Worm (Caenorhabditis elegans) whole organism, L1 larva: ENCODE results near the gene fipr-13.

Experiments used
- aly-2 ChIP-seq: fragments of 150-350 bp; optimal IDR thresholded peaks from 2 replicates; lab custom pipeline; 2014; ENCODE audit warnings: missing biosample characterization, missing genetic modification characterization
- ama-1 ChIP-seq: fragments of 150-350 bp; optimal IDR thresholded peaks from 2 replicates; lab custom pipeline; 2014
- ceh-88 ChIP-seq: fragments of 200-800 bp; sonication (Bioruptor generic); IDR thresholded peaks from 2 replicates; pipeline ENCODE4 v1.3.6; 2022; ENCODE audit warnings: missing genetic modification characterization, missing compliant biosample characterization
- elt-2 ChIP-seq: sonication (generic microtip); optimal IDR thresholded peaks from 2 replicates; lab custom pipeline; 2016; ENCODE audit warnings: missing genetic modification characterization, mild to moderate bottlenecking, inconsistent platforms, missing compliant biosample characterization, missing genetic modification reagents
- elt-3 ChIP-seq, 6 experiments: fragments of 150-350 bp in 1 of 6; sonication (generic microtip); optimal IDR thresholded peaks; 2 replicates each; lab custom pipeline; 2017 to 2018; ENCODE audit warnings: missing biosample characterization in 6 of 6, missing genetic modification characterization in 6 of 6, inconsistent platforms in 1 of 6
- lin-13 ChIP-seq: fragments of 150-350 bp; optimal IDR thresholded peaks from 2 replicates; lab custom pipeline; 2014; ENCODE audit warnings: missing biosample characterization, missing genetic modification reagents, missing genetic modification characterization
- lin-39 ChIP-seq: fragments of 150-350 bp; optimal IDR thresholded peaks from 2 replicates; lab custom pipeline; 2014; ENCODE audit warnings: missing biosample characterization, missing genetic modification reagents, missing genetic modification characterization
- nhr-90 ChIP-seq: sonication (generic microtip); optimal IDR thresholded peaks from 2 replicates; lab custom pipeline; 2016; ENCODE audit warnings: mild to moderate bottlenecking, missing genetic modification characterization, missing compliant biosample characterization; ENCODE audit not compliant: poor library complexity
- sptf-1 ChIP-seq: fragments of 150-350 bp; optimal IDR thresholded peaks from 2 replicates; lab custom pipeline; 2014; ENCODE audit warnings: missing biosample characterization, missing genetic modification characterization
- swsn-7 ChIP-seq: sonication (generic microtip); optimal IDR thresholded peaks from 2 replicates; lab custom pipeline; 2016; ENCODE audit warnings: missing genetic modification characterization, missing compliant biosample characterization
- tbx-2 ChIP-seq: sonication (generic microtip); optimal IDR thresholded peaks from 2 replicates; lab custom pipeline; 2016; ENCODE audit warnings: missing genetic modification characterization, missing compliant biosample characterization
- unc-62 ChIP-seq: fragments of 150-350 bp; optimal IDR thresholded peaks from 2 replicates; lab custom pipeline; 2014; ENCODE audit warnings: missing biosample characterization, missing genetic modification reagents, missing genetic modification characterization
- zag-1 ChIP-seq: fragments of 150-350 bp; optimal IDR thresholded peaks from 2 replicates; lab custom pipeline; 2014; ENCODE audit warnings: missing biosample characterization, missing genetic modification characterization
- ztf-11 ChIP-seq, 2 experiments: sonication (generic microtip); optimal IDR thresholded peaks; 2 replicates each; lab custom pipeline; 2016 to 2017; ENCODE audit warnings: missing genetic modification characterization in 2 of 2, missing biosample characterization in 1 of 2, missing compliant biosample characterization in 1 of 2

DNA sequence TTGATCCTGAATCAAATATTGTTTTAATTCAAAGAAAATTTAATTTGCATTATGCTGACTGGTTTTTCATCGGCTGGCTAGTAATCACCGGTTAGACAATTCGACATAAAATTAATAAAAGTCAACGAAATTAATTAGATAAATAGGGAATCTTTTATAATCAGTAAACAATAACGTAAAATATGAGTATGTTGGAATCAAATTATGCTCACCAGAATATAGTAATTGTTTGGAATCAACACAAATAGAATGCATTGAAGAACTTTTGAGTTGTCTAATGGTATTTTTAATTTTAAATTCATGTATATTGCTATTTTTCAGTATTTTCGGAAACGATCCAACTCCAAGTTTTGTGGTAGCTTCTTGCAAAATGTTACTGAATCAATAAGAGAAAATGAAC, 41.1 kb downstream of the fipr-13 start, which contains the start of gene C08B6.2:
- TF ChIP-seq nhr-90 (tag; lab: Kevin White, UChicago): no peak
- TF ChIP-seq lin-13: no peak
- no peak for TF ChIP-seq unc-62
- no peak for TF ChIP-seq elt-2 (tag; lab: Kevin White, UChicago)
- TF ChIP-seq sptf-1 (tag; lab: Kevin White, UChicago): no peak
- no peak for TF ChIP-seq ama-1 (lab: Kevin White, UChicago)
- TF ChIP-seq aly-2 (tag; lab: Kevin White, UChicago): no peak
- TF ChIP-seq tbx-2 (tag; lab: Kevin White, UChicago): no peak
- no peak for TF ChIP-seq swsn-7 (tag; lab: Kevin White, UChicago)
- no peak for TF ChIP-seq zag-1 (tag; lab: Kevin White, UChicago)
- no peak for TF ChIP-seq lin-39 (tag; lab: Kevin White, UChicago)
- no peak for TF ChIP-seq ceh-88 (GFP tag; lab: Robert Waterston, UW)
- TF ChIP-seq elt-3 (tag; optimal IDR thresholded peaks at IDR 0.05; lab: Kevin White, UChicago): no peak
- no peak for TF ChIP-seq ztf-11 (tag; optimal IDR thresholded peaks at IDR 0.05; lab: Kevin White, UChicago)
